Worm (Caenorhabditis elegans): ENCODE measurements around the gene col-33.

DNA sequence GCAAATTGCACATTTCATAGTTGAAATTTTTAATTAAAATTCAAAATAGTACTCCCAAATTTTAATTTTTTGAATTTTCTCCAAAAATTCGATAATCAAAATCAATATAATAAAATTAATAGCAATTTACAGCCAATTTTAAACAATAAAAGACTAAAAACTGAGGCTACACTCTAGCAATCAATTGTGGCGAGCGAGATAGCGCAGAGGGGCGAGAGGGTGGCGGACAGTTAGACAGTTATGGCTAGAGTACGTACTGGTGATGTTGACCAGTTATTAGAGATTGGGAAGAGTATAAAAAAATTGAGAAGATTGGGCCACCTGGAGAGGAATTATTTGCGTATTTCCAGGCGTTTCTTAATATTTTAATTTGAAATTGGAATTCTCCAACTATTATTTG lies 14.6 kb downstream of the col-33 start, which contains the start of gene nhr-78:
- TF ChIP-seq hmbx-1 (tag; optimal IDR thresholded peaks at IDR 0.05): no peak
- no peak for TF ChIP-seq tbx-11 (GFP tag; IDR thresholded peaks at IDR 0.05)
- TF ChIP-seq hnd-1 (tag; optimal IDR thresholded peaks at IDR 0.05): no peak
- no peak for TF ChIP-seq ama-1 (optimal IDR thresholded peaks at IDR 0.05)
- TF ChIP-seq tra-4 (tag; optimal IDR thresholded peaks at IDR 0.05): no peak
- no peak for TF ChIP-seq tbx-37 (GFP tag; conservative IDR thresholded peaks at IDR 0.05)
- no peak for TF ChIP-seq scrt-1 (GFP tag; IDR thresholded peaks at IDR 0.05)
- no peak for TF ChIP-seq aly-1 (tag; optimal IDR thresholded peaks at IDR 0.05)
- TF ChIP-seq hmg-4 (GFP tag; optimal IDR thresholded peaks at IDR 0.05): no peak
- no peak for TF ChIP-seq ceh-13 (GFP tag; optimal IDR thresholded peaks at IDR 0.05)
- TF ChIP-seq flt-1 (GFP tag; IDR thresholded peaks at IDR 0.05): no peak
- TF ChIP-seq pes-1 (GFP tag; IDR thresholded peaks at IDR 0.05): no peak

Measured in whole organism, early embryonic.